Worm (Caenorhabditis elegans) whole organism, L4 larva: ENCODE measurements around the gene ckb-4.

ENCODE experiments used
- F10B5.3 ChIP-seq: sonication (generic microtip); optimal IDR thresholded peaks from 2 replicates; lab custom pipeline; 2016; ENCODE audit warnings: mild to moderate bottlenecking, missing genetic modification characterization, missing compliant biosample characterization
- F44E2.7 ChIP-seq: fragments of 200-800 bp; sonication (Bioruptor generic); IDR thresholded peaks from 2 replicates; pipeline ENCODE4 v2.1.2; 2022; ENCODE audit warnings: missing genetic modification characterization, missing compliant biosample characterization
- R02D3.7 ChIP-seq: fragments of 150-350 bp; sonication (generic microtip); optimal IDR thresholded peaks from 3 replicates; lab custom pipeline; 2014; ENCODE audit warnings: missing biosample characterization, missing genetic modification characterization
- Y48G9A.11 ChIP-seq: fragments of 200-800 bp; sonication (Bioruptor generic); IDR thresholded peaks from 2 replicates; pipeline ENCODE4 v1.3.6; 2022; ENCODE audit warnings: missing genetic modification reagents, missing genetic modification characterization, missing compliant biosample characterization
- Y75B8A.6 ChIP-seq: fragments of 200-800 bp; sonication (Bioruptor generic); IDR thresholded peaks from 2 replicates; pipeline ENCODE4 v1.3.6; 2022; ENCODE audit warnings: missing genetic modification reagents, missing genetic modification characterization, missing compliant biosample characterization
- aha-1 ChIP-seq: fragments of 150-350 bp; peaks from one replicate; lab custom pipeline; 2014; ENCODE audit warnings: missing biosample characterization, missing genetic modification characterization
- aly-2 ChIP-seq: sonication (generic microtip); optimal IDR thresholded peaks from 2 replicates; lab custom pipeline; 2018; ENCODE audit warnings: missing biosample characterization, missing genetic modification characterization
- attf-4 ChIP-seq: sonication (generic microtip); optimal IDR thresholded peaks from 3 replicates; lab custom pipeline; 2017; ENCODE audit warnings: missing biosample characterization, missing genetic modification characterization
- ceh-28 ChIP-seq: fragments of 150-350 bp; optimal IDR thresholded peaks from 2 replicates; lab custom pipeline; 2014; ENCODE audit warnings: missing biosample characterization, missing genetic modification reagents, missing genetic modification characterization
- ceh-32 ChIP-seq: sonication (generic microtip); optimal IDR thresholded peaks from 2 replicates; lab custom pipeline; 2016; ENCODE audit warnings: mild to moderate bottlenecking, missing genetic modification characterization, missing compliant biosample characterization; ENCODE audit not compliant: poor library complexity
- ceh-44 ChIP-seq: fragments of 200-800 bp; sonication (Bioruptor generic); IDR thresholded peaks from 2 replicates; pipeline ENCODE4 v1.3.6; 2022; ENCODE audit warnings: missing genetic modification reagents, missing genetic modification characterization, missing compliant biosample characterization
- ceh-62 ChIP-seq: sonication (generic microtip); optimal IDR thresholded peaks from 2 replicates; lab custom pipeline; 2017; ENCODE audit warnings: missing biosample characterization, missing genetic modification characterization
- dmd-8 ChIP-seq: fragments of 200-800 bp; sonication (Bioruptor generic); IDR thresholded peaks from 2 replicates; pipeline ENCODE4 v1.3.6; 2022; ENCODE audit warnings: missing genetic modification characterization, missing compliant biosample characterization
- dpl-1 ChIP-seq: fragments of 150-350 bp; optimal IDR thresholded peaks from 2 replicates; lab custom pipeline; 2014; ENCODE audit warnings: missing biosample characterization, missing genetic modification reagents, missing genetic modification characterization
- fkh-10 ChIP-seq: fragments of 150-350 bp; optimal IDR thresholded peaks from 2 replicates; lab custom pipeline; 2014; ENCODE audit warnings: missing biosample characterization, missing genetic modification reagents, missing genetic modification characterization
- gei-8 ChIP-seq: fragments of 200-800 bp; sonication (Bioruptor generic); optimal IDR thresholded peaks from 2 replicates; lab custom pipeline; 2018; ENCODE audit warnings: mild to moderate bottlenecking, missing genetic modification characterization, missing compliant biosample characterization
- hif-1 ChIP-seq, 2 experiments: sonication (generic microtip); optimal IDR thresholded peaks; 2 replicates each; lab custom pipeline; 2016 to 2017; ENCODE audit warnings: missing compliant biosample characterization in 2 of 2, missing genetic modification characterization in 2 of 2, missing genetic modification reagents in 2 of 2, missing genotype in 2 of 2, mild to moderate bottlenecking in 1 of 2
- hlh-11 ChIP-seq: fragments of 200-800 bp; sonication (Bioruptor generic); optimal IDR thresholded peaks from 2 replicates; lab custom pipeline; 2018; ENCODE audit warnings: mild to moderate bottlenecking, missing genetic modification characterization, missing compliant biosample characterization
- hlh-30 ChIP-seq: sonication (generic microtip); optimal IDR thresholded peaks from 2 replicates; lab custom pipeline; 2017; ENCODE audit warnings: antibody characterized with exemption, mild to moderate bottlenecking, missing genetic modification characterization, missing compliant biosample characterization; ENCODE audit not compliant: insufficient read depth
- lim-7 ChIP-seq: fragments of 200-800 bp; sonication (Bioruptor generic); IDR thresholded peaks from 2 replicates; pipeline ENCODE4 v1.3.6; 2022; ENCODE audit warnings: missing genetic modification characterization, missing compliant biosample characterization
- lin-13 ChIP-seq: fragments of 150-350 bp; optimal IDR thresholded peaks from 2 replicates; lab custom pipeline; 2014; ENCODE audit warnings: missing biosample characterization, missing genetic modification reagents, missing genetic modification characterization
- lin-29 ChIP-seq: fragments of 200-800 bp; sonication (Bioruptor generic); IDR thresholded peaks from 2 replicates; pipeline ENCODE4 v1.3.6; 2022; ENCODE audit warnings: missing genetic modification reagents, missing genetic modification characterization, missing compliant biosample characterization
- lin-39 ChIP-seq: fragments of 150-350 bp; optimal IDR thresholded peaks from 2 replicates; lab custom pipeline; 2014; ENCODE audit warnings: missing biosample characterization, missing genetic modification reagents, missing genetic modification characterization
- lsy-2 ChIP-seq, 2 experiments: fragments of 150-350 bp in 1 of 2; sonication (generic microtip) in 1 of 2; optimal IDR thresholded peaks; 2 replicates each; lab custom pipeline; 2014 to 2017; ENCODE audit warnings: missing biosample characterization in 2 of 2, missing genetic modification characterization in 2 of 2
- madf-5 ChIP-seq, 2 experiments: fragments of 200-800 bp; sonication (Bioruptor generic); IDR thresholded peaks; 2 replicates each; pipeline ENCODE4 v1.3.6; 2022; ENCODE audit warnings: missing compliant biosample characterization in 2 of 2, missing genetic modification characterization in 2 of 2
- mdl-1 ChIP-seq, 2 experiments: fragments of 150-350 bp in 1 of 2; sonication (generic microtip) in 1 of 2; optimal IDR thresholded peaks; 2 replicates each; lab custom pipeline; 2014 to 2017; ENCODE audit warnings: missing biosample characterization in 2 of 2, missing genetic modification characterization in 2 of 2
- mxl-3 ChIP-seq: fragments of 200-800 bp; sonication (Bioruptor generic); optimal IDR thresholded peaks from 2 replicates; lab custom pipeline; 2018; ENCODE audit warnings: mild to moderate bottlenecking, missing genetic modification characterization, missing compliant biosample characterization
- nhr-10 ChIP-seq: fragments of 150-350 bp; optimal IDR thresholded peaks from 2 replicates; lab custom pipeline; 2014; ENCODE audit warnings: missing biosample characterization, missing genetic modification characterization
- nhr-11 ChIP-seq: fragments of 150-350 bp; optimal IDR thresholded peaks from 2 replicates; lab custom pipeline; 2014; ENCODE audit warnings: missing biosample characterization, missing genetic modification characterization
- nhr-111 ChIP-seq: fragments of 200-800 bp; sonication (Bioruptor generic); optimal IDR thresholded peaks from 2 replicates; lab custom pipeline; 2018; ENCODE audit warnings: mild to moderate bottlenecking, missing genetic modification characterization, missing compliant biosample characterization
- nhr-28 ChIP-seq: fragments of 150-350 bp; optimal IDR thresholded peaks from 2 replicates; lab custom pipeline; 2014; ENCODE audit warnings: missing biosample characterization, missing genetic modification characterization
- nhr-41 ChIP-seq: fragments of 200-800 bp; sonication (Bioruptor generic); IDR thresholded peaks from 2 replicates; pipeline ENCODE4 v1.3.6; 2022; ENCODE audit warnings: missing genetic modification reagents, missing genetic modification characterization, missing compliant biosample characterization
- nhr-6 ChIP-seq: fragments of 150-350 bp; optimal IDR thresholded peaks from 2 replicates; lab custom pipeline; 2014; ENCODE audit warnings: missing biosample characterization, missing genetic modification characterization
- nhr-76 ChIP-seq: fragments of 150-350 bp; optimal IDR thresholded peaks from 2 replicates; lab custom pipeline; 2014; ENCODE audit warnings: missing biosample characterization, missing genetic modification characterization
- nhr-77 ChIP-seq: fragments of 150-350 bp; optimal IDR thresholded peaks from 2 replicates; lab custom pipeline; 2014; ENCODE audit warnings: missing biosample characterization, missing genetic modification characterization
- pha-4 ChIP-seq, 2 experiments: fragments of 150-350 bp in 1 of 2; fragments of 200-800 bp in 1 of 2; sonication (Bioruptor generic) in 1 of 2; IDR thresholded peaks in 1 of 2; optimal IDR thresholded peaks in 1 of 2; 2 replicates each; pipeline versions ENCODE4 v1.3.6 to Lab custom; 2014 to 2022; ENCODE audit warnings: missing genetic modification characterization in 2 of 2, missing genetic modification reagents in 2 of 2, missing biosample characterization in 1 of 2, missing compliant biosample characterization in 1 of 2
- pqm-1 ChIP-seq: sonication (generic microtip); optimal IDR thresholded peaks from 2 replicates; lab custom pipeline; 2017; ENCODE audit warnings: missing biosample characterization, missing genetic modification characterization
- vab-7 ChIP-seq: fragments of 200-800 bp; sonication (Bioruptor generic); IDR thresholded peaks from 2 replicates; pipeline ENCODE4 v1.3.6; 2022; ENCODE audit warnings: missing genetic modification reagents, missing genetic modification characterization, missing compliant biosample characterization
- zag-1 ChIP-seq: fragments of 150-350 bp; optimal IDR thresholded peaks from 2 replicates; lab custom pipeline; 2014; ENCODE audit warnings: missing biosample characterization, missing genetic modification characterization
- zfp-3 ChIP-seq: fragments of 200-800 bp; sonication (Bioruptor generic); conservative IDR thresholded peaks from 2 replicates; pipeline ENCODE4 v1.3.6; 2022; ENCODE audit warnings: missing genetic modification reagents, missing genetic modification characterization, missing compliant biosample characterization
- zip-11 ChIP-seq: fragments of 200-800 bp; sonication (Bioruptor generic); IDR thresholded peaks from 2 replicates; pipeline ENCODE4 v1.3.6; 2022; ENCODE audit warnings: missing genetic modification characterization, missing compliant biosample characterization

Gene ckb-4

ce11 chrV:2109295-2109694, at the start of gene ckb-4:
ckb-4 (minus strand) TSS chrV:2109434.
- TF ChIP-seq nhr-41 (GFP tag; lab: Robert Waterston, UW) (no peak), zip-11 (GFP tag; lab: Robert Waterston, UW) (no peak), dmd-8 (GFP tag; lab: Robert Waterston, UW) (no peak), lsy-2 (tag; optimal IDR thresholded peaks at IDR 0.05; lab: Kevin White, UChicago) (no peak), hlh-11 (tag; lab: Kevin White, UChicago) (no peak), lin-29 (GFP tag; lab: Robert Waterston, UW) (no peak), hif-1 (tag; optimal IDR thresholded peaks at IDR 0.05; lab: Kevin White, UChicago) (peak in 1 of 2 experiments; percentile 2), dpl-1 (GFP tag; lab: Kevin White, UChicago) (peak; percentile 32), nhr-77 (tag; lab: Kevin White, UChicago) (peak; percentile 10), mdl-1 (tag; optimal IDR thresholded peaks at IDR 0.05; lab: Kevin White, UChicago) (no peak), nhr-28 (tag; lab: Kevin White, UChicago) (peak; percentile 95), nhr-11 (tag; lab: Kevin White, UChicago) (peak; percentile 15), pqm-1 (peak; percentile 4), nhr-6 (tag; lab: Kevin White, UChicago) (peak; percentile 39), fkh-10 (GFP tag; lab: Kevin White, UChicago) (no peak), pha-4 (GFP tag; IDR thresholded peaks at IDR 0.05; lab: Robert Waterston, UW) (no peak), pha-4 (tag; optimal IDR thresholded peaks at IDR 0.05; lab: Kevin White, UChicago) (peak; percentile 44), F10B5.3 (tag; lab: Kevin White, UChicago) (no peak), aha-1 (peak; percentile 66), nhr-10 (tag; lab: Kevin White, UChicago) (no peak), madf-5 (GFP tag; IDR thresholded peaks at IDR 0.05; lab: Robert Waterston, UW) (no peak), lin-13 (GFP tag; lab: Kevin White, UChicago) (peak; percentile 26), mxl-3 (no peak), nhr-111 (GFP tag; lab: Kevin White, UChicago) (no peak)

ce11 chrV:2156830-2157229, 47.6 kb upstream of the ckb-4 start, which contains the start of gene srbc-22:
srbc-22 (plus strand) TSS chrV:2157130.
- no peak for TF ChIP-seq gei-8
- no peak for TF ChIP-seq R02D3.7 (tag; lab: Kevin White, UChicago)
- TF ChIP-seq lim-7: no peak
- no peak for TF ChIP-seq zag-1
- no peak for TF ChIP-seq ceh-28
- no peak for TF ChIP-seq Y75B8A.6 (GFP tag; lab: Robert Waterston, UW)
- TF ChIP-seq ceh-62: no peak
- TF ChIP-seq, all 104 proteins: peak for 0

DNA sequence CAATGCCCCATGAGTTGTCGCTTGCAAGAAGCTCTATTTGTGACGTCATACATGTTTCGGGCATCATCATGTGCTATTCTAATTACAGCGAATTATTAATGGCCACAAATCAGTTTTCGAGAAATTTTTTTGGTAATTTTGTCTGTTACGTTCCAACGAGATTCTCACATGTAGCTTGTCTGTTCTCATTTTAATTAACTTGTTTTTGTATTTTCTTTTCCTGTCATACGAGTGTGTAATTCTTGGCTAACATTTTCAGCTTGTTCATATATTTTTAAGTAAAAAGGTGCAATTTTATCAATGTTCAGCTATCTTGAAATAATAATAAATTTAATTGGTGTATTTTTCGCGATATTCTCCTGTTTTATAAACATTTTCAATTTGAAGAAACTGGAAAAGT, 46.0 kb upstream of the ckb-4 start, which contains the start of gene srbc-21:
srbc-21 (plus strand) TSS at position 301 of the 400 bp plus-strand sequence.
- TF ChIP-seq aly-2 (tag; lab: Kevin White, UChicago) (no peak), nhr-111 (GFP tag; lab: Kevin White, UChicago) (no peak), lin-39 (no peak), nhr-76 (no peak), zfp-3 (no peak), lim-7 (no peak), ceh-32 (tag; lab: Kevin White, UChicago) (no peak), hlh-30 (tag; lab: Kevin White, UChicago) (no peak)

DNA sequence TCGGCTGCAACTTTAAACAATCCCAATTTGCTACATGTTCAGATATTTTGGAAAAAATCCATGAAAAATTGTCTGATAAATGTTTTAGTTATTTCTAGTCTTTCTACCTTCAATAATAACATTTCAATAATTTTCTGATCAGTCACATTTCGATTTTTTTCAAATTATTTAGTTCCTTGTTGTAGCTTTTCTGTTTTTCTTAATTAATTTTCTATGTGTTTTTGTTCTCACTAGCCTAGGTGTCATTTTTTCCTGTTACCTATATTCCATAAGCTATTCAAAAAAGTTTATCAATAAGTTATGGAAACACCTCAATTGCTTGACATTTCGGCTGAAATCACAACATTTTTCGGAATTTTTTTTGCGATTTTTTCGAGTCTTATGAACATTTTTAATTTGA, 44.0 kb upstream of the ckb-4 start, which contains the start of gene srbc-23:
srbc-23 (plus strand) TSS at position 301 of the 400 bp plus-strand sequence.
- TF ChIP-seq attf-4 (tag; lab: Kevin White, UChicago) (no peak), zip-11 (GFP tag; lab: Robert Waterston, UW) (no peak), F44E2.7 (no peak), Y48G9A.11 (no peak), vab-7 (GFP tag; lab: Robert Waterston, UW) (no peak), ceh-44 (GFP tag; lab: Robert Waterston, UW) (no peak), nhr-11 (tag; lab: Kevin White, UChicago) (no peak)
